Worm (Caenorhabditis elegans) whole organism, L2 larva: ENCODE measurements around the gene W08E12.9.

Experiments
- C34F6.9 ChIP-seq: fragments of 150-350 bp; optimal IDR thresholded peaks from 2 replicates; lab custom pipeline; 2014; ENCODE audit warnings: missing biosample characterization, missing genetic modification characterization
- F13H6.1 ChIP-seq: sonication (generic microtip); optimal IDR thresholded peaks from 2 replicates; lab custom pipeline; 2016; ENCODE audit warnings: missing genetic modification characterization, missing compliant biosample characterization
- R02D3.7 ChIP-seq: fragments of 150-350 bp; optimal IDR thresholded peaks from 2 replicates; lab custom pipeline; 2014; ENCODE audit warnings: missing biosample characterization, missing genetic modification characterization
- Y55F3AM.14 ChIP-seq: fragments of 200-800 bp; sonication (Bioruptor generic); optimal IDR thresholded peaks from 2 replicates; lab custom pipeline; 2018; ENCODE audit warnings: mild to moderate bottlenecking, missing genetic modification characterization, missing compliant biosample characterization
- ZK546.5 ChIP-seq: sonication (generic microtip); optimal IDR thresholded peaks from 2 replicates; lab custom pipeline; 2017; ENCODE audit warnings: missing biosample characterization, missing genetic modification characterization
- alr-1 ChIP-seq: fragments of 150-350 bp; optimal IDR thresholded peaks from 2 replicates; lab custom pipeline; 2014; ENCODE audit warnings: missing biosample characterization, missing genetic modification characterization
- aly-2 ChIP-seq: fragments of 150-350 bp; optimal IDR thresholded peaks from 2 replicates; lab custom pipeline; 2014; ENCODE audit warnings: missing biosample characterization, missing genetic modification characterization
- ama-1 ChIP-seq: fragments of 150-350 bp; optimal IDR thresholded peaks from 2 replicates; lab custom pipeline; 2018; ENCODE audit warnings: inconsistent platforms
- blmp-1 ChIP-seq: sonication (generic microtip); optimal IDR thresholded peaks from 2 replicates; lab custom pipeline; 2017; ENCODE audit warnings: missing genetic modification characterization, mild to moderate bottlenecking, missing compliant biosample characterization, antibody characterized with exemption, moderate library complexity; ENCODE audit not compliant: insufficient read depth
- ceh-16 ChIP-seq: fragments of 150-350 bp; optimal IDR thresholded peaks from 2 replicates; lab custom pipeline; 2014; ENCODE audit warnings: missing biosample characterization, missing genetic modification characterization
- ceh-82 ChIP-seq: fragments of 150-350 bp; optimal IDR thresholded peaks from 2 replicates; lab custom pipeline; 2014; ENCODE audit warnings: missing biosample characterization, missing genetic modification characterization
- crh-2 ChIP-seq: sonication (generic microtip); optimal IDR thresholded peaks from 2 replicates; lab custom pipeline; 2017; ENCODE audit warnings: missing biosample characterization, missing genetic modification characterization
- dmd-4 ChIP-seq: sonication (generic microtip); optimal IDR thresholded peaks from 2 replicates; lab custom pipeline; 2017; ENCODE audit warnings: missing biosample characterization, missing genetic modification characterization
- egl-27 ChIP-seq: sonication (generic microtip); optimal IDR thresholded peaks from 3 replicates; lab custom pipeline; 2017; ENCODE audit warnings: missing biosample characterization, missing genetic modification reagents, missing genetic modification characterization
- elt-1 ChIP-seq: fragments of 150-350 bp; optimal IDR thresholded peaks from 2 replicates; lab custom pipeline; 2014; ENCODE audit warnings: missing biosample characterization, missing genetic modification characterization
- elt-3 ChIP-seq: sonication (generic microtip); optimal IDR thresholded peaks from 2 replicates; lab custom pipeline; 2017; ENCODE audit warnings: missing biosample characterization, missing genetic modification characterization
- fos-1 ChIP-seq: fragments of 150-350 bp; optimal IDR thresholded peaks from 2 replicates; lab custom pipeline; 2014; ENCODE audit warnings: missing biosample characterization, missing genetic modification characterization
- gmeb-1 ChIP-seq: fragments of 150-350 bp; optimal IDR thresholded peaks from 2 replicates; lab custom pipeline; 2014; ENCODE audit warnings: missing biosample characterization, missing genetic modification characterization
- lin-11 ChIP-seq: fragments of 150-350 bp; sonication (generic microtip); optimal IDR thresholded peaks from 2 replicates; lab custom pipeline; 2014; ENCODE audit warnings: missing biosample characterization, missing genetic modification characterization, inconsistent platforms, mixed read lengths
- lin-13 ChIP-seq: fragments of 150-350 bp; optimal IDR thresholded peaks from 2 replicates; lab custom pipeline; 2014; ENCODE audit warnings: missing biosample characterization, missing genetic modification reagents, missing genetic modification characterization
- lin-39 ChIP-seq: fragments of 150-350 bp; optimal IDR thresholded peaks from 2 replicates; lab custom pipeline; 2014; ENCODE audit warnings: missing biosample characterization, missing genetic modification reagents, missing genetic modification characterization
- lsy-2 ChIP-seq, 2 experiments: fragments of 150-350 bp in 1 of 2; sonication (generic microtip) in 1 of 2; optimal IDR thresholded peaks; 2 replicates each; lab custom pipeline; 2014 to 2017; ENCODE audit warnings: missing biosample characterization in 2 of 2, missing genetic modification characterization in 2 of 2
- mab-5 ChIP-seq: fragments of 150-350 bp; optimal IDR thresholded peaks from 2 replicates; lab custom pipeline; 2014; ENCODE audit warnings: missing biosample characterization, missing genetic modification characterization
- mbf-1 ChIP-seq: sonication (generic microtip); optimal IDR thresholded peaks from 2 replicates; lab custom pipeline; 2017; ENCODE audit warnings: missing biosample characterization, missing genetic modification characterization
- mdl-1 ChIP-seq, 2 experiments: fragments of 150-350 bp in 1 of 2; sonication (generic microtip) in 1 of 2; optimal IDR thresholded peaks; 2 replicates each; lab custom pipeline; 2017; ENCODE audit warnings: missing biosample characterization in 2 of 2, missing genetic modification characterization in 2 of 2
- nhr-10 ChIP-seq: sonication (generic microtip); optimal IDR thresholded peaks from 2 replicates; lab custom pipeline; 2017; ENCODE audit warnings: missing biosample characterization, missing genetic modification characterization
- nhr-11 ChIP-seq: fragments of 150-350 bp; optimal IDR thresholded peaks from 2 replicates; lab custom pipeline; 2014; ENCODE audit warnings: missing biosample characterization, missing genetic modification characterization
- nhr-12 ChIP-seq: fragments of 150-350 bp; optimal IDR thresholded peaks from 2 replicates; lab custom pipeline; 2014; ENCODE audit warnings: missing biosample characterization, missing genetic modification characterization
- nhr-129 ChIP-seq: fragments of 150-350 bp; optimal IDR thresholded peaks from 2 replicates; lab custom pipeline; 2014; ENCODE audit warnings: missing biosample characterization, missing genetic modification characterization
- nhr-21 ChIP-seq: fragments of 150-350 bp; optimal IDR thresholded peaks from 2 replicates; lab custom pipeline; 2014; ENCODE audit warnings: missing biosample characterization, missing genetic modification characterization
- nhr-23 ChIP-seq: fragments of 150-350 bp; optimal IDR thresholded peaks from 2 replicates; lab custom pipeline; 2014; ENCODE audit warnings: missing biosample characterization, missing genetic modification reagents, missing genetic modification characterization
- nhr-237 ChIP-seq: fragments of 150-350 bp; optimal IDR thresholded peaks from 2 replicates; lab custom pipeline; 2014; ENCODE audit warnings: missing biosample characterization, missing genetic modification characterization
- nhr-25 ChIP-seq: fragments of 150-350 bp; sonication (generic microtip); optimal IDR thresholded peaks from 3 replicates; lab custom pipeline; 2014; ENCODE audit warnings: missing biosample characterization, missing genetic modification characterization
- nhr-6 ChIP-seq: fragments of 150-350 bp; optimal IDR thresholded peaks from 2 replicates; lab custom pipeline; 2014; ENCODE audit warnings: missing biosample characterization, missing genetic modification characterization
- nhr-77 ChIP-seq: fragments of 150-350 bp; optimal IDR thresholded peaks from 2 replicates; lab custom pipeline; 2014; ENCODE audit warnings: missing biosample characterization, missing genetic modification characterization
- peb-1 ChIP-seq: fragments of 150-350 bp; optimal IDR thresholded peaks from 2 replicates; lab custom pipeline; 2014; ENCODE audit warnings: missing biosample characterization, missing genetic modification characterization
- sem-4 ChIP-seq: fragments of 150-350 bp; optimal IDR thresholded peaks from 2 replicates; lab custom pipeline; 2014; ENCODE audit warnings: missing biosample characterization, missing genetic modification reagents, missing genetic modification characterization
- skn-1 ChIP-seq: sonication (generic microtip); optimal IDR thresholded peaks from 2 replicates; lab custom pipeline; 2017; ENCODE audit warnings: missing biosample characterization, missing genetic modification characterization
- sma-3 ChIP-seq: sonication (generic microtip); optimal IDR thresholded peaks from 2 replicates; lab custom pipeline; 2016; ENCODE audit warnings: missing genetic modification reagents, missing genetic modification characterization, missing compliant biosample characterization
- sma-9 ChIP-seq, 2 experiments: fragments of 150-350 bp in 1 of 2; sonication (generic microtip) in 1 of 2; optimal IDR thresholded peaks; 2 replicates each; lab custom pipeline; 2014 to 2016; ENCODE audit warnings: missing genetic modification characterization in 2 of 2, mild to moderate bottlenecking in 1 of 2, missing biosample characterization in 1 of 2, missing compliant biosample characterization in 1 of 2, missing genetic modification reagents in 1 of 2, moderate library complexity in 1 of 2
- snpc-4 ChIP-seq: fragments of 150-350 bp; optimal IDR thresholded peaks from 2 replicates; lab custom pipeline; 2014; ENCODE audit warnings: missing biosample characterization, missing genetic modification characterization
- unc-39 ChIP-seq: fragments of 150-350 bp; optimal IDR thresholded peaks from 2 replicates; lab custom pipeline; 2014; ENCODE audit warnings: missing biosample characterization, missing genetic modification characterization
- unc-55 ChIP-seq: fragments of 150-350 bp; sonication (generic microtip); optimal IDR thresholded peaks from 3 replicates; lab custom pipeline; 2014; ENCODE audit warnings: missing biosample characterization, missing genetic modification reagents, missing genetic modification characterization
- unc-62 ChIP-seq: fragments of 150-350 bp; optimal IDR thresholded peaks from 2 replicates; lab custom pipeline; 2014; ENCODE audit warnings: missing biosample characterization, missing genetic modification reagents, missing genetic modification characterization
- zag-1 ChIP-seq: fragments of 150-350 bp; optimal IDR thresholded peaks from 2 replicates; lab custom pipeline; 2014; ENCODE audit warnings: missing biosample characterization, missing genetic modification characterization
- ztf-1 ChIP-seq: fragments of 200-800 bp; sonication (Bioruptor generic); conservative IDR thresholded peaks from 2 replicates; pipeline ENCODE4 v1.3.6; 2022; ENCODE audit warnings: missing genetic modification characterization, missing compliant biosample characterization
- ztf-11 ChIP-seq: sonication (generic microtip); optimal IDR thresholded peaks from 2 replicates; lab custom pipeline; 2017; ENCODE audit warnings: missing biosample characterization, missing genetic modification characterization
- ztf-4 ChIP-seq: fragments of 150-350 bp; optimal IDR thresholded peaks from 2 replicates; lab custom pipeline; 2014; ENCODE audit warnings: missing biosample characterization, missing genetic modification characterization

The W08E12.9 gene

DNA sequence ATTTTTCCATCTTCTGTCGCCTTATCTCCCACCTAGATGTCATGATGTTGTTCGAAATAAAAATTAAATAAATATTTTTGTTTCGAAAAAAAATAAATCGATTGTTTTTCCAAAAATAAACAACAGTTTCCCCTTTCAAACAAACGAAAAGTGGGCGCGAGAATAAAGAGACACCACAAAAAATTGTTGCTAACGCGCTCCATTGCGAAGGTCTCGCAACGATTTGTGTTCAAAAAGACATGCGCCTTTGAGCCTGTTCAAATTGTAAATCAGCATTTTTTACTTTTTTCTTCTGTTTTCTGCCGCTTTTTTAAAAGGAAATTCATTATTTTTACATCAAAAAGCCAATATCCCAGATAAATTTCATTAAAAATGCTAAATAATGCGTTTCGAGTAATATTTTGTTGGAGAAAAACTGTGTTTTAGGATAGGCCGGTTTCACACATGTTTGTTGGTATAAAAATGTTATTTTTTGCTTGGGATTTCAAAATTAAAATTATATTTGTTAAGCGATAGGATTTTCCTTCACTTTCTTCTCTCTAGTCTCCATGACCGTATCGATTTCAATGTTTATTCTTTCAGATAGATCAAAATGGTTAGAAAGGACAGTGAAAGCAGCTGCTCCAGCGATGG is 12.7 kb downstream of the W08E12.9 start, which contains the start of gene W08E12.7:
Gene W08E12.7, plus strand, starts transcription at position 583 of the 633 bp plus-strand sequence.
- TF ChIP-seq mbf-1 (tag; lab: Kevin White, UChicago) (no peak), nhr-25 (tag; lab: Kevin White, UChicago) (peak; percentile 96), nhr-237 (peak; percentile 14), aly-2 (tag; lab: Kevin White, UChicago) (no peak), zag-1 (peak; percentile 82), nhr-129 (tag; lab: Kevin White, UChicago) (peak; percentile 96), unc-55 (peak; percentile 99), ztf-1 (GFP tag; lab: Robert Waterston, UW) (no peak), ztf-4 (tag; lab: Kevin White, UChicago) (peak; percentile 89), Y55F3AM.14 (GFP tag; lab: Kevin White, UChicago) (peak; percentile 67), ama-1 (lab: Kevin White, UChicago) (peak; percentile 84), mdl-1 (tag; optimal IDR thresholded peaks at IDR 0.05; lab: Kevin White, UChicago) (peak in 1 of 2 experiments; percentile 82), skn-1 (peak; percentile 80), egl-27 (peak; percentile 11), nhr-12 (tag; lab: Kevin White, UChicago) (no peak), ceh-16 (tag; lab: Kevin White, UChicago) (no peak), alr-1 (no peak), crh-2 (tag; lab: Kevin White, UChicago) (peak; percentile 97), R02D3.7 (tag; lab: Kevin White, UChicago) (peak; percentile 23), F13H6.1 (peak; percentile 90), nhr-11 (tag; lab: Kevin White, UChicago) (no peak), C34F6.9 (tag; lab: Kevin White, UChicago) (peak; percentile 99), lin-39 (tag; lab: Kevin White, UChicago) (peak; percentile 64), lsy-2 (tag; optimal IDR thresholded peaks at IDR 0.05; lab: Kevin White, UChicago) (peak; percentile 89 to 97), nhr-6 (tag; lab: Kevin White, UChicago) (peak; percentile 92), sma-9 (GFP tag; optimal IDR thresholded peaks at IDR 0.05; lab: Kevin White, UChicago) (peak; percentile 89), sma-9 (tag; optimal IDR thresholded peaks at IDR 0.05; lab: Kevin White, UChicago) (no peak), nhr-23 (tag; lab: Kevin White, UChicago) (no peak), fos-1 (tag; lab: Kevin White, UChicago) (peak; percentile 95), gmeb-1 (tag; lab: Kevin White, UChicago) (peak; percentile 93), nhr-10 (tag; lab: Kevin White, UChicago) (peak; percentile 41), sma-3 (peak; percentile 93), nhr-21 (peak; percentile 90), ztf-11 (tag; lab: Kevin White, UChicago) (peak; percentile 17), snpc-4 (tag; lab: Kevin White, UChicago) (peak; percentile 84), lin-11 (tag; lab: Kevin White, UChicago) (peak; percentile 71), elt-1 (tag; lab: Kevin White, UChicago) (no peak), ZK546.5 (tag; lab: Kevin White, UChicago) (peak; percentile 54), dmd-4 (tag; lab: Kevin White, UChicago) (no peak), lin-13 (peak; percentile 96), nhr-77 (tag; lab: Kevin White, UChicago) (peak; percentile 77), ceh-82 (tag; lab: Kevin White, UChicago) (no peak), blmp-1 (tag; lab: Kevin White, UChicago) (peak; percentile 50), elt-3 (tag; lab: Kevin White, UChicago) (no peak), sem-4 (tag; lab: Kevin White, UChicago) (peak; percentile 93), unc-39 (no peak), unc-62 (GFP tag; lab: Kevin White, UChicago) (no peak), mab-5 (tag; lab: Kevin White, UChicago) (peak; percentile 81), peb-1 (tag; lab: Kevin White, UChicago) (no peak)
